Worm (Caenorhabditis elegans) whole organism, L4 larva: ENCODE results near the gene crh-2.

Source experiments
- F49E8.2 ChIP-seq: sonication (generic microtip); optimal IDR thresholded peaks from 2 replicates; lab custom pipeline; 2016; ENCODE audit warnings: missing compliant biosample characterization, mild to moderate bottlenecking, missing genetic modification characterization, borderline replicate concordance
- R02D3.7 ChIP-seq: fragments of 150-350 bp; sonication (generic microtip); optimal IDR thresholded peaks from 3 replicates; lab custom pipeline; 2014; ENCODE audit warnings: missing biosample characterization, missing genetic modification characterization
- T20F7.1 ChIP-seq: fragments of 200-800 bp; sonication (Bioruptor generic); optimal IDR thresholded peaks from 2 replicates; lab custom pipeline; 2018; ENCODE audit warnings: mild to moderate bottlenecking, missing genetic modification characterization, missing compliant biosample characterization
- T26A8.4 ChIP-seq: fragments of 200-800 bp; sonication (Bioruptor generic); IDR thresholded peaks from 2 replicates; pipeline ENCODE4 v1.3.6; 2022; ENCODE audit warnings: missing genetic modification characterization, missing compliant biosample characterization
- Y75B8A.6 ChIP-seq: fragments of 200-800 bp; sonication (Bioruptor generic); IDR thresholded peaks from 2 replicates; pipeline ENCODE4 v1.3.6; 2022; ENCODE audit warnings: missing genetic modification reagents, missing genetic modification characterization, missing compliant biosample characterization
- aha-1 ChIP-seq: fragments of 150-350 bp; peaks from one replicate; lab custom pipeline; 2014; ENCODE audit warnings: missing biosample characterization, missing genetic modification characterization
- ama-1 ChIP-seq: fragments of 150-350 bp; optimal IDR thresholded peaks from 2 replicates; lab custom pipeline; 2014; ENCODE audit warnings: inconsistent platforms, mixed read lengths
- arid-1 ChIP-seq: fragments of 200-800 bp; sonication (Bioruptor generic); conservative IDR thresholded peaks from 2 replicates; pipeline ENCODE4 v1.3.6; 2022; ENCODE audit warnings: missing genetic modification reagents, missing genetic modification characterization, missing compliant biosample characterization
- ceh-20 ChIP-seq: fragments of 200-800 bp; sonication (Bioruptor generic); IDR thresholded peaks from 2 replicates; pipeline ENCODE4 v1.3.6; 2022; ENCODE audit warnings: missing genetic modification reagents, missing genetic modification characterization, missing compliant biosample characterization
- ceh-82 ChIP-seq: sonication (generic microtip); optimal IDR thresholded peaks from 2 replicates; lab custom pipeline; 2017; ENCODE audit warnings: missing biosample characterization, missing genetic modification characterization
- daf-16 ChIP-seq, 3 experiments: sonication (generic microtip); optimal IDR thresholded peaks; 2 replicates each; lab custom pipeline; 2016 to 2017; ENCODE audit warnings: missing genetic modification characterization in 3 of 3, missing genetic modification reagents in 3 of 3, mild to moderate bottlenecking in 2 of 3, missing compliant biosample characterization in 2 of 3, missing biosample characterization in 1 of 3, moderate library complexity in 1 of 3
- daf-19 ChIP-seq: fragments of 200-800 bp; sonication (Bioruptor generic); conservative IDR thresholded peaks from 2 replicates; pipeline ENCODE4 v1.3.6; 2022; ENCODE audit warnings: missing genetic modification characterization, missing compliant biosample characterization
- dmd-6 ChIP-seq: fragments of 200-800 bp; sonication (Bioruptor generic); IDR thresholded peaks from 2 replicates; pipeline ENCODE4 v1.3.6; 2022; ENCODE audit warnings: missing genetic modification reagents, missing genetic modification characterization, missing compliant biosample characterization
- lin-13 ChIP-seq: fragments of 150-350 bp; optimal IDR thresholded peaks from 2 replicates; lab custom pipeline; 2014; ENCODE audit warnings: missing biosample characterization, missing genetic modification reagents, missing genetic modification characterization
- lin-29 ChIP-seq: fragments of 200-800 bp; sonication (Bioruptor generic); IDR thresholded peaks from 2 replicates; pipeline ENCODE4 v1.3.6; 2022; ENCODE audit warnings: missing genetic modification reagents, missing genetic modification characterization, missing compliant biosample characterization
- lin-38 ChIP-seq: fragments of 200-800 bp; sonication (Bioruptor generic); IDR thresholded peaks from 2 replicates; pipeline ENCODE4 v1.3.6; 2022; ENCODE audit warnings: missing genetic modification reagents, missing genetic modification characterization, missing compliant biosample characterization
- lir-3 ChIP-seq: sonication (generic microtip); optimal IDR thresholded peaks from 2 replicates; lab custom pipeline; 2016; ENCODE audit warnings: mild to moderate bottlenecking, missing genetic modification characterization, missing compliant biosample characterization
- lsy-2 ChIP-seq, 2 experiments: fragments of 150-350 bp in 1 of 2; sonication (generic microtip) in 1 of 2; optimal IDR thresholded peaks; 2 replicates each; lab custom pipeline; 2014 to 2017; ENCODE audit warnings: missing biosample characterization in 2 of 2, missing genetic modification characterization in 2 of 2
- mep-1 ChIP-seq: fragments of 150-350 bp; sonication (generic microtip); optimal IDR thresholded peaks from 3 replicates; lab custom pipeline; 2014; ENCODE audit warnings: missing biosample characterization, missing genetic modification characterization
- mxl-2 ChIP-seq: fragments of 200-800 bp; sonication (Bioruptor generic); conservative IDR thresholded peaks from 2 replicates; pipeline ENCODE4 v1.3.6; 2022; ENCODE audit warnings: missing genetic modification reagents, missing genetic modification characterization, missing compliant biosample characterization
- mxl-3 ChIP-seq: fragments of 200-800 bp; sonication (Bioruptor generic); optimal IDR thresholded peaks from 2 replicates; lab custom pipeline; 2018; ENCODE audit warnings: mild to moderate bottlenecking, missing genetic modification characterization, missing compliant biosample characterization
- nhr-28 ChIP-seq: fragments of 150-350 bp; optimal IDR thresholded peaks from 2 replicates; lab custom pipeline; 2014; ENCODE audit warnings: missing biosample characterization, missing genetic modification characterization
- pha-4 ChIP-seq, 2 experiments: fragments of 150-350 bp in 1 of 2; fragments of 200-800 bp in 1 of 2; sonication (Bioruptor generic) in 1 of 2; IDR thresholded peaks in 1 of 2; optimal IDR thresholded peaks in 1 of 2; 2 replicates each; pipeline versions ENCODE4 v1.3.6 to Lab custom; 2014 to 2022; ENCODE audit warnings: missing genetic modification characterization in 2 of 2, missing genetic modification reagents in 2 of 2, missing biosample characterization in 1 of 2, missing compliant biosample characterization in 1 of 2
- saeg-2 ChIP-seq: fragments of 200-800 bp; sonication (Bioruptor generic); IDR thresholded peaks from 2 replicates; pipeline ENCODE4 v1.3.6; 2022; ENCODE audit warnings: missing genetic modification reagents, missing genetic modification characterization, missing compliant biosample characterization
- sdz-12 ChIP-seq: fragments of 200-800 bp; sonication (Bioruptor generic); optimal IDR thresholded peaks from 2 replicates; lab custom pipeline; 2018; ENCODE audit warnings: mild to moderate bottlenecking, missing genetic modification characterization, missing compliant biosample characterization
- unc-62 ChIP-seq, 3 experiments: fragments of 150-350 bp in 1 of 3; sonication (generic microtip); optimal IDR thresholded peaks in 2 of 3; peaks in 1 of 3; 1 replicate in 1 of 3; 2 replicates in 2 of 3; lab custom pipeline; 2014 to 2017; ENCODE audit warnings: missing biosample characterization in 3 of 3, missing genetic modification characterization in 3 of 3, missing genetic modification reagents in 3 of 3, missing genotype in 1 of 3
- zip-11 ChIP-seq: fragments of 200-800 bp; sonication (Bioruptor generic); IDR thresholded peaks from 2 replicates; pipeline ENCODE4 v1.3.6; 2022; ENCODE audit warnings: missing genetic modification characterization, missing compliant biosample characterization
- ztf-7 ChIP-seq: fragments of 150-350 bp; optimal IDR thresholded peaks from 2 replicates; lab custom pipeline; 2014; ENCODE audit warnings: missing biosample characterization, missing genetic modification characterization

The crh-2 gene

DNA sequence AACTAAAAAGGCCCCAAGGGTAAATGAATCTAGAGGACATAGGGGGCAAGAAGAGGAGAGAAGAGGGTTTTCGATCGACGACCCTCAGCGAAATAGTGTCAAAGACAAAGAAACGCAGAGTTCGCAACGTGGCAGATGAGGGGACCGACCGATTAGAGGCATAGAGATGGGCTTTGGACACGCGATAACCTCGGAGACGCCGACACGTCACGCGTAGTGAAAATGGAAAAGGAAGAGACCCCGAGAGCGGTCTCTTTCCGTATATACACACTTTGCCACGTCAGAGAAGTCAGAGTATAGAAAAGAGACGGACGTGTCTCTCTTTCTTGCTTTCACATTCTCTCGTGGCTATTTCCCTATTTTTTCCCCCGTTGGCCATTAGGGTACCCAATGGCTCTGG is 5.9 kb downstream of the crh-2 start (continued):
- no peak for TF ChIP-seq F49E8.2 (tag; lab: Kevin White, UChicago)
- no peak for TF ChIP-seq daf-16 (GFP tag; optimal IDR thresholded peaks at IDR 0.05; lab: Kevin White, UChicago)
- TF ChIP-seq daf-16 (tag; optimal IDR thresholded peaks at IDR 0.05; lab: Kevin White, UChicago), result peak; percentile 1
- TF ChIP-seq ama-1 (lab: Kevin White, UChicago), result no peak
- peak; percentile 39 to 73 for TF ChIP-seq lsy-2 (tag; optimal IDR thresholded peaks at IDR 0.05; lab: Kevin White, UChicago)
- TF ChIP-seq lin-13 (GFP tag; lab: Kevin White, UChicago), result peak; percentile 21
- TF ChIP-seq lin-38, result peak; percentile 48
- no peak for TF ChIP-seq Y75B8A.6 (GFP tag; lab: Robert Waterston, UW)
- no peak for TF ChIP-seq lir-3 (tag; lab: Kevin White, UChicago)
- peak; percentile 78 for TF ChIP-seq mep-1 (tag; lab: Kevin White, UChicago)
- peak; percentile 46 for TF ChIP-seq nhr-28 (tag; lab: Kevin White, UChicago)
- TF ChIP-seq, all 104 proteins: peak for 38

DNA sequence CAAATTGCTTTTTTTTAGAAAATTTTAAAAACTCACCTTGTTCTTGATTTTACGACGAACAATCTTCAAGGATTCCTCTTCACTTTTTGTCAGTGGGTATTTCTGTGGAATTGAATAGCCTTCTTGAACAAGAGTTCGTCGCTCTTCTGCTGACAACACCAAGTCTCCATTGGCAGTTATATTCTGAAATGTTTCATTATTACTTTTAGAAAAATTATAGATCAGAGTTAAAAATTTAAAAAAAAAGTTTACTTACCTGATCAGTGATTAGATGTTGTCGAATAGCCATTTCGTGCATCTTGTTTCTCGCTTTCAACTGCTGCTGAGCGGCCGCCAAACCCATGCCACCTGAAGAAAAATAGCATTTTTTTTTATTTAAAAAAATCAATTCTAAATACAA is 7.1 kb downstream of the crh-2 start:
- TF ChIP-seq sdz-12 (GFP tag; lab: Kevin White, UChicago), result no peak
- TF ChIP-seq aha-1 (tag; lab: Kevin White, UChicago), result peak; percentile 86

DNA sequence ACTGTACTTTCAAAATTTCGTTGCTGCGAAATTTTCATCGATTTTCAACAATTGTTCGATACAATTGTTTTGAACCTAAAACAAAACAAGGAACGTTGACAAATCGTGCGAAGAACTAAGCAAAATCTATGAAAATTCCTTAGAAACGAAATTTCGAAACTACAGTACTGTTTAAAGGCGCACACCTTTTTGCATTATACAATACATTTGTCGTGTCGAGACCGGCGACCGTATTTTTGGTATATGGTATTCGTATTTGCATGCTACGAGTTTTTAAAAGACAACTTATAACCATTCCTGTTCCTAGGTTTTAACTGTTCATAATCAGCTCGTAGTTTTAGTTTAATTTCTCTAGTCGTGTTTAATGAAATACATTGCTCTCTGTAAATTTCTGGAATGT is 8.8 kb downstream of the crh-2 start:
- TF ChIP-seq saeg-2 (GFP tag; lab: Robert Waterston, UW), result 0 out of 2 replicates have a peak, but pooled peaks have one; percentile 21
- TF ChIP-seq lsy-2 (tag; optimal IDR thresholded peaks at IDR 0.05; lab: Kevin White, UChicago), result peak in 1 of 2 experiments; percentile 11
- TF ChIP-seq sdz-12 (GFP tag; lab: Kevin White, UChicago), result peak; percentile 40
- 0 out of 2 replicates have a peak, but pooled peaks have one; percentile 12 for TF ChIP-seq Y75B8A.6 (GFP tag; lab: Robert Waterston, UW)
- TF ChIP-seq daf-19 (GFP tag; lab: Robert Waterston, UW), result no peak
- no peak for TF ChIP-seq mxl-2 (GFP tag; lab: Robert Waterston, UW)
- peak; percentile 56 for TF ChIP-seq T26A8.4 (GFP tag; lab: Robert Waterston, UW)

DNA sequence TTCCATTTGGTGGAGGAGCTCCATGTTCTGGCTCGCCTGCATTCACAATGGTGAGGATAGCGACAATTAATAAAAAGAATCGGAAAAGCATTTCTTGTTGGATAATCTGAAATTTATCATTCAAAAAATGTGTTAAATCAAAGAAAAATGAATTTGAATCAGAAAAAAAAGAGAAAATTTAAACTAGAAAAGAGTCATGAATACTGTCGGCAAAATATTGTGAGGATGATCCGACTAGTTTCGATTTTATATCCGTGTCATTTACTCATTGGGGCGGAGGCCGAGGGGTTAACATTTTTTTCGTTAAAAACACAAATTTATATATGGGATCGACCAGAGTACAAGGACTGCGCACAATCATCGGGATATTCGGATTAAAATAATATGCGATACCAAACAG is 9.5 kb downstream of the crh-2 start, which contains the start of gene C27D6.12:
TSS of gene C27D6.12 (minus strand) at position 101 of the 400 bp plus-strand sequence.
- TF ChIP-seq unc-62 (GFP tag; optimal IDR thresholded peaks at IDR 0.05 in 1 of 2; lab: Kevin White, UChicago) (peak in 1 of 2 experiments; percentile 44), unc-62 (tag; optimal IDR thresholded peaks at IDR 0.05; lab: Kevin White, UChicago) (no peak), pha-4 (GFP tag; IDR thresholded peaks at IDR 0.05; lab: Robert Waterston, UW) (no peak), pha-4 (tag; optimal IDR thresholded peaks at IDR 0.05; lab: Kevin White, UChicago) (no peak), aha-1 (tag; lab: Kevin White, UChicago) (peak; percentile 17)
- TF ChIP-seq, all 104 proteins: peak for 2

DNA sequence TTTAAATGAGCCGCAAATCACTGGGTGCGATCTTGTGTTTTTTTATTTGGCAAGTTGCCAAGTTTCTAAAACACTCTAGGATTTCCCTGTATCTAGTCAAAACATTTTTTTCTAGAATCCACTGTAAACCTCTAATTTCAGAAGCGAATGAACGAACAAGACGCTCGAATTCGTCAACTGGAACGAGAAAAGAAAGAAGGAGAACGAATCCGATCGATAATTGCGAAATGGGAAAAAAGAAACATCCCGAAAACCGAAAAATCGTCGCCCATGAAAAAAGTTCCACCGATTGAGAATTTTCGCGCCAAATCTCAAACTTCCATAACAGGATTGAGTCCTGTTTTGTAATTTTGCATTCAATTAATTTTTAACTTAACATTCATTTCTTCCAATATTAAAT is 10.4 kb downstream of the crh-2 start:
- TF ChIP-seq dmd-6 (GFP tag; lab: Robert Waterston, UW), result no peak
- peak in 1 of 2 experiments; percentile 37 for TF ChIP-seq unc-62 (GFP tag; optimal IDR thresholded peaks at IDR 0.05 in 1 of 2; lab: Kevin White, UChicago)
- TF ChIP-seq unc-62 (tag; optimal IDR thresholded peaks at IDR 0.05; lab: Kevin White, UChicago), result no peak
- no peak for TF ChIP-seq R02D3.7 (tag; lab: Kevin White, UChicago)
- TF ChIP-seq aha-1 (tag; lab: Kevin White, UChicago), result peak; percentile 93
- no peak for TF ChIP-seq ceh-82

ce11 chrII:5174370-5174769 is 13.0 kb downstream of the crh-2 start, which contains the start of gene C27D6.3:
C27D6.3 (minus strand) TSS chrII:5174470.
- TF ChIP-seq lin-29 (GFP tag; lab: Robert Waterston, UW) (no peak), Y75B8A.6 (GFP tag; lab: Robert Waterston, UW) (no peak), daf-19 (GFP tag; lab: Robert Waterston, UW) (no peak), zip-11 (GFP tag; lab: Robert Waterston, UW) (no peak), arid-1 (GFP tag; lab: Robert Waterston, UW) (no peak), T20F7.1 (GFP tag; lab: Kevin White, UChicago) (no peak), ceh-20 (GFP tag; lab: Robert Waterston, UW) (no peak), mep-1 (tag; lab: Kevin White, UChicago) (no peak), lsy-2 (tag; optimal IDR thresholded peaks at IDR 0.05; lab: Kevin White, UChicago) (no peak), mxl-3 (GFP tag; lab: Kevin White, UChicago) (no peak), ztf-7 (tag; lab: Kevin White, UChicago) (no peak), saeg-2 (GFP tag; lab: Robert Waterston, UW) (no peak)
